Fruit fly (Drosophila melanogaster) ovary, adult (tissue): ENCODE measurements around the gene CG10098.
A peak's percentile ranks its signal among the peaks of the same experiment; 100 is the strongest.

Experiments
- CG17801 ChIP-seq: fragments of 200-800 bp; optimal IDR thresholded peaks from 2 replicates; lab custom pipeline; 2019; ENCODE audit warnings: missing biosample characterization, mild to moderate bottlenecking, missing genetic modification characterization, moderate library complexity; ENCODE audit not compliant: partially characterized antibody

CG10098 gene

dm6 chr3R:7089522-7090336 lies 34.6 kb upstream of the CG10098 start:
- no peak for TF ChIP-seq CG17801 (GFP tag; lab: Kevin White, UChicago)

dm6 chr3R:7090337-7090830 lies 34.0 kb upstream of the CG10098 start:
- TF ChIP-seq CG17801 (GFP tag; lab: Kevin White, UChicago): no peak

- TF ChIP-seq CG17801 (GFP tag; lab: Kevin White, UChicago): no peak
Observed at dm6 chr3R:7091904-7092303, 32.4 kb upstream of the CG10098 start.

dm6 chr3R:7093592-7093991 lies 30.8 kb upstream of the CG10098 start:
- peak; percentile 42 for TF ChIP-seq CG17801 (GFP tag; lab: Kevin White, UChicago)

- TF ChIP-seq CG17801 (GFP tag; lab: Kevin White, UChicago): no peak
Observed at dm6 chr3R:7094368-7094767, 30.0 kb upstream of the CG10098 start.

- no peak for TF ChIP-seq CG17801 (GFP tag; lab: Kevin White, UChicago)
Observed at dm6 chr3R:7102853-7103833, 21.2 kb upstream of the CG10098 start.

dm6 chr3R:7104308-7104707 lies 20.0 kb upstream of the CG10098 start:
- no peak for TF ChIP-seq CG17801 (GFP tag; lab: Kevin White, UChicago)

dm6 chr3R:7105503-7106164 lies 18.7 kb upstream of the CG10098 start:
- TF ChIP-seq CG17801 (GFP tag; lab: Kevin White, UChicago): no peak

dm6 chr3R:7107713-7108588 lies 16.4 kb upstream of the CG10098 start:
- TF ChIP-seq CG17801 (GFP tag; lab: Kevin White, UChicago): no peak

dm6 chr3R:7108589-7109312 lies 15.6 kb upstream of the CG10098 start:
- TF ChIP-seq CG17801 (GFP tag; lab: Kevin White, UChicago): peak; percentile 96

dm6 chr3R:7109760-7110303 lies 14.5 kb upstream of the CG10098 start:
- no peak for TF ChIP-seq CG17801 (GFP tag; lab: Kevin White, UChicago)

dm6 chr3R:7111206-7111858 lies 13.0 kb upstream of the CG10098 start:
- no peak for TF ChIP-seq CG17801 (GFP tag; lab: Kevin White, UChicago)
